Worm (Caenorhabditis elegans): ENCODE measurements around the gene kvs-4.

kvs-4 gene

DNA sequence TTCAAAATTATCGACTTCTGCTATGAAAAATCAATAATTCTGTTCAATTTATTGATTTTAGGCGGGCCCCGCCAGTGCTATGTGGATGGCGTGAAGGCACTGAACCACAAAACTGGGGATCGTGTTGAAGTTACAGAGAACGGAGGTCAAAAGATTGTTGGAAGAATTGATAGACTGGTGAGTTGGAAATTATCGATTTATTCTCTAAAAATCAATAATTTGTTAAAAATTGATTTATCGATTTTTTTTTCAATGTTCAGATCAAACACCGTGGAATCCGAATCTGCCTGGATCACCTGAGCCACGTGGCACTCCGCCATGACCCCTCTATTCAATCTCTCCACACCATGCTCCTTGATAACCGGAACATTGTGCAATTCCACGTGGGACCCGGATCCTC is 57.8 kb downstream of the kvs-4 start (continued):
- no peak for TF ChIP-seq ztf-6 (GFP tag; IDR thresholded peaks at IDR 0.05)

- TF ChIP-seq sdz-38 (tag; optimal IDR thresholded peaks at IDR 0.05): no peak
- TF ChIP-seq ztf-3 (GFP tag; optimal IDR thresholded peaks at IDR 0.05): no peak
- no peak for TF ChIP-seq ztf-6 (GFP tag; IDR thresholded peaks at IDR 0.05)
- TF ChIP-seq lir-1 (GFP tag; conservative IDR thresholded peaks at IDR 0.05): no peak
- TF ChIP-seq hmg-20 (GFP tag; IDR thresholded peaks at IDR 0.05): no peak
- no peak for TF ChIP-seq egrh-3 (GFP tag; IDR thresholded peaks at IDR 0.05)
- no peak for TF ChIP-seq akir-1 (GFP tag; optimal IDR thresholded peaks at IDR 0.05)
- no peak for TF ChIP-seq madf-8 (GFP tag; conservative IDR thresholded peaks at IDR 0.05)
Measured at ce11 chrIII:11074214-11074613, 61.9 kb downstream of the kvs-4 start, which contains the start of gene str-261. str-261 (plus strand) TSS chrIII:11074514.
